Worm (Caenorhabditis elegans): ENCODE data around the gene H25K10.2.

- TF ChIP-seq elt-2 (tag; optimal IDR thresholded peaks at IDR 0.05), result no peak
- no peak for TF ChIP-seq ahr-1 (tag; optimal IDR thresholded peaks at IDR 0.05)
- TF ChIP-seq tbx-7 (tag; optimal IDR thresholded peaks at IDR 0.05), result no peak
- no peak for TF ChIP-seq fkh-10 (GFP tag; optimal IDR thresholded peaks at IDR 0.05)
- no peak for TF ChIP-seq ama-1 (optimal IDR thresholded peaks at IDR 0.05)
Measured at ce11 chrIV:16167941-16168340, 42.9 kb downstream of the H25K10.2 start.

All from whole organism, late embryonic.